Worm (Caenorhabditis elegans) whole organism, mixed stage, embryonic: ENCODE results near the gene fshr-1.

ENCODE experiments used
- M03D4.4 ChIP-seq: sonication (generic microtip); optimal IDR thresholded peaks from 2 replicates; lab custom pipeline; 2017; ENCODE audit warnings: mild to moderate bottlenecking, missing genetic modification characterization, missing compliant biosample characterization
- blmp-1 ChIP-seq: fragments of 150-350 bp; optimal IDR thresholded peaks from 2 replicates; lab custom pipeline; 2014; ENCODE audit warnings: missing biosample characterization, missing genetic modification characterization
- cnd-1 ChIP-seq: fragments of 200-800 bp; sonication (Bioruptor generic); optimal IDR thresholded peaks from 2 replicates; lab custom pipeline; 2018; ENCODE audit warnings: mild to moderate bottlenecking, missing genetic modification characterization, missing compliant biosample characterization
- elt-1 ChIP-seq: sonication (generic microtip); optimal IDR thresholded peaks from 2 replicates; lab custom pipeline; 2017; ENCODE audit warnings: missing genetic modification characterization, mild to moderate bottlenecking, missing compliant biosample characterization, antibody characterized with exemption, moderate library complexity, borderline replicate concordance; ENCODE audit not compliant: insufficient read depth
- flh-1 ChIP-seq: fragments of 200-800 bp; sonication (Bioruptor generic); optimal IDR thresholded peaks from 2 replicates; lab custom pipeline; 2018; ENCODE audit warnings: mild to moderate bottlenecking, missing genetic modification characterization, moderate library complexity, missing compliant biosample characterization
- ham-2 ChIP-seq: fragments of 200-800 bp; sonication (Bioruptor generic); optimal IDR thresholded peaks from 2 replicates; lab custom pipeline; 2018; ENCODE audit warnings: mild to moderate bottlenecking, missing genetic modification characterization, missing compliant biosample characterization
- hlh-1 ChIP-seq: fragments of 150-350 bp; optimal IDR thresholded peaks from 2 replicates; lab custom pipeline; 2014; ENCODE audit warnings: missing biosample characterization, missing genetic modification reagents, missing genetic modification characterization
- lin-13 ChIP-seq: fragments of 150-350 bp; optimal IDR thresholded peaks from 2 replicates; lab custom pipeline; 2014; ENCODE audit warnings: missing biosample characterization, missing genetic modification characterization
- mab-5 ChIP-seq: fragments of 150-350 bp; optimal IDR thresholded peaks from 2 replicates; lab custom pipeline; 2014; ENCODE audit warnings: missing biosample characterization, missing genetic modification characterization
- nhr-12 ChIP-seq: fragments of 150-350 bp; optimal IDR thresholded peaks from 2 replicates; lab custom pipeline; 2014; ENCODE audit warnings: missing biosample characterization, missing genetic modification characterization
- nhr-237 ChIP-seq: fragments of 150-350 bp; optimal IDR thresholded peaks from 2 replicates; lab custom pipeline; 2014; ENCODE audit warnings: missing biosample characterization, missing genetic modification characterization
- nhr-28 ChIP-seq: fragments of 150-350 bp; optimal IDR thresholded peaks from 2 replicates; lab custom pipeline; 2014; ENCODE audit warnings: missing biosample characterization, missing genetic modification characterization
- sem-2 ChIP-seq: fragments of 200-800 bp; sonication (Bioruptor generic); optimal IDR thresholded peaks from 2 replicates; lab custom pipeline; 2018; ENCODE audit warnings: mild to moderate bottlenecking, missing genetic modification characterization, missing compliant biosample characterization
- snpc-4 ChIP-seq: fragments of 150-350 bp; optimal IDR thresholded peaks from 2 replicates; lab custom pipeline; 2014; ENCODE audit warnings: missing biosample characterization, missing genetic modification characterization
- tbx-8 ChIP-seq: fragments of 200-800 bp; sonication (Bioruptor generic); optimal IDR thresholded peaks from 2 replicates; lab custom pipeline; 2018; ENCODE audit warnings: mild to moderate bottlenecking, missing genetic modification characterization, moderate library complexity, missing compliant biosample characterization
- unc-39 ChIP-seq: fragments of 150-350 bp; optimal IDR thresholded peaks from 2 replicates; lab custom pipeline; 2014; ENCODE audit warnings: missing biosample characterization, missing genetic modification characterization
- unc-62 ChIP-seq: fragments of 150-350 bp; optimal IDR thresholded peaks from 2 replicates; lab custom pipeline; 2014; ENCODE audit warnings: missing biosample characterization, missing genetic modification reagents, missing genetic modification characterization
- ztf-11 ChIP-seq: fragments of 150-350 bp; optimal IDR thresholded peaks from 2 replicates; lab custom pipeline; 2014; ENCODE audit warnings: missing biosample characterization, missing genetic modification characterization

Gene fshr-1

ce11 chrV:9943039-9943438 lies 53.4 kb downstream of the fshr-1 start, which contains the start of gene fipr-12:
TSS of gene fipr-12 (plus strand) at chrV:9943339.
- no peak for TF ChIP-seq cnd-1 (tag; lab: Kevin White, UChicago)
- TF ChIP-seq sem-2: no peak
- no peak for TF ChIP-seq unc-62 (GFP tag; lab: Kevin White, UChicago)
- no peak for TF ChIP-seq tbx-8 (GFP tag; lab: Kevin White, UChicago)
- no peak for TF ChIP-seq hlh-1 (tag; lab: Kevin White, UChicago)
- TF ChIP-seq ham-2 (GFP tag; lab: Kevin White, UChicago): no peak
- TF ChIP-seq mab-5 (tag; lab: Kevin White, UChicago): no peak
- TF ChIP-seq unc-39: no peak
- TF ChIP-seq M03D4.4 (tag; lab: Kevin White, UChicago): no peak
- TF ChIP-seq blmp-1 (tag; lab: Kevin White, UChicago): no peak
- no peak for TF ChIP-seq snpc-4
- no peak for TF ChIP-seq nhr-12 (tag; lab: Kevin White, UChicago)

- TF ChIP-seq lin-13 (tag; lab: Kevin White, UChicago) (no peak), ztf-11 (tag; lab: Kevin White, UChicago) (no peak), hlh-1 (tag; lab: Kevin White, UChicago) (no peak), nhr-28 (tag; lab: Kevin White, UChicago) (no peak), nhr-237 (tag; lab: Kevin White, UChicago) (no peak), flh-1 (GFP tag; lab: Kevin White, UChicago) (no peak), snpc-4 (no peak), nhr-12 (tag; lab: Kevin White, UChicago) (no peak), elt-1 (tag; lab: Kevin White, UChicago) (no peak), tbx-8 (GFP tag; lab: Kevin White, UChicago) (no peak), unc-62 (GFP tag; lab: Kevin White, UChicago) (no peak), mab-5 (tag; lab: Kevin White, UChicago) (no peak)
- TF ChIP-seq, all 35 proteins: peak for 0
These were observed 54.5 kb downstream of the fshr-1 start, which contains the start of gene sre-28 for ce11 chrV:9944093-9944492. TSS of gene sre-28 (plus strand) at chrV:9944393.
